Worm (Caenorhabditis elegans) whole organism, late embryonic: ENCODE measurements around the gene pho-6.
A peak's percentile ranks its signal among the peaks of the same experiment; 100 is the strongest.

Experiments used
- F13H6.1 ChIP-seq: sonication (generic microtip); optimal IDR thresholded peaks from 2 replicates; lab custom pipeline; 2016; ENCODE audit warnings: missing genetic modification characterization, missing compliant biosample characterization
- K09A11.1 ChIP-seq: sonication (generic microtip); optimal IDR thresholded peaks from 2 replicates; lab custom pipeline; 2017; ENCODE audit warnings: antibody characterized with exemption, mild to moderate bottlenecking, missing genetic modification characterization, missing compliant biosample characterization; ENCODE audit not compliant: insufficient read depth
- T23F11.4 ChIP-seq: fragments of 200-800 bp; sonication (Bioruptor generic); optimal IDR thresholded peaks from 2 replicates; lab custom pipeline; 2018; ENCODE audit warnings: mild to moderate bottlenecking, missing genetic modification characterization, missing compliant biosample characterization
- Y22D7AL.16 ChIP-seq: sonication (generic microtip); optimal IDR thresholded peaks from 2 replicates; lab custom pipeline; 2016; ENCODE audit warnings: missing genetic modification characterization, missing compliant biosample characterization
- ahr-1 ChIP-seq: sonication (generic microtip); optimal IDR thresholded peaks from 2 replicates; lab custom pipeline; 2016; ENCODE audit warnings: missing genetic modification characterization, missing compliant biosample characterization
- ceh-14 ChIP-seq: sonication (generic microtip); optimal IDR thresholded peaks from 2 replicates; lab custom pipeline; 2016; ENCODE audit warnings: missing genotype, missing genetic modification characterization, missing compliant biosample characterization
- ceh-18 ChIP-seq: sonication (generic microtip); optimal IDR thresholded peaks from 2 replicates; lab custom pipeline; 2016; ENCODE audit warnings: missing genetic modification characterization, missing compliant biosample characterization
- ceh-24 ChIP-seq: sonication (generic microtip); optimal IDR thresholded peaks from 2 replicates; lab custom pipeline; 2016; ENCODE audit warnings: mild to moderate bottlenecking, missing genetic modification characterization, missing compliant biosample characterization
- ceh-30 ChIP-seq: fragments of 150-350 bp; optimal IDR thresholded peaks from 2 replicates; lab custom pipeline; 2014; ENCODE audit warnings: missing biosample characterization, missing genetic modification characterization
- ceh-31 ChIP-seq: sonication (generic microtip); optimal IDR thresholded peaks from 2 replicates; lab custom pipeline; 2016; ENCODE audit warnings: missing genetic modification characterization, missing compliant biosample characterization
- ceh-48 ChIP-seq: sonication (generic microtip); optimal IDR thresholded peaks from 2 replicates; lab custom pipeline; 2016; ENCODE audit warnings: missing genetic modification characterization, inconsistent platforms, missing compliant biosample characterization
- dmd-4 ChIP-seq: sonication (generic microtip); optimal IDR thresholded peaks from 2 replicates; lab custom pipeline; 2016; ENCODE audit warnings: borderline replicate concordance, missing genetic modification characterization, missing compliant biosample characterization
- elt-2 ChIP-seq: sonication (generic microtip); optimal IDR thresholded peaks from 2 replicates; lab custom pipeline; 2016; ENCODE audit warnings: missing genetic modification reagents, missing genetic modification characterization, missing compliant biosample characterization
- ets-4 ChIP-seq: sonication (generic microtip); optimal IDR thresholded peaks from 2 replicates; lab custom pipeline; 2016; ENCODE audit warnings: missing genetic modification characterization, missing compliant biosample characterization
- eyg-1 ChIP-seq: sonication (generic microtip); optimal IDR thresholded peaks from 2 replicates; lab custom pipeline; 2016; ENCODE audit warnings: missing genotype, missing genetic modification characterization, missing compliant biosample characterization
- fax-1 ChIP-seq: sonication (generic microtip); optimal IDR thresholded peaks from 2 replicates; lab custom pipeline; 2016; ENCODE audit warnings: missing genotype, missing genetic modification characterization, missing compliant biosample characterization
- fkh-10 ChIP-seq: fragments of 150-350 bp; optimal IDR thresholded peaks from 2 replicates; lab custom pipeline; 2014; ENCODE audit warnings: missing biosample characterization, missing genetic modification reagents, missing genetic modification characterization
- hlh-13 ChIP-seq: fragments of 200-800 bp; sonication (Bioruptor generic); optimal IDR thresholded peaks from 2 replicates; lab custom pipeline; 2018; ENCODE audit warnings: mild to moderate bottlenecking, missing genetic modification characterization, missing compliant biosample characterization
- madf-2 ChIP-seq: sonication (generic microtip); optimal IDR thresholded peaks from 2 replicates; lab custom pipeline; 2017; ENCODE audit warnings: missing genetic modification characterization, missing compliant biosample characterization
- mec-3 ChIP-seq: sonication (generic microtip); optimal IDR thresholded peaks from 2 replicates; lab custom pipeline; 2016; ENCODE audit warnings: borderline replicate concordance, missing genetic modification characterization, missing compliant biosample characterization
- nhr-11 ChIP-seq: fragments of 150-350 bp; optimal IDR thresholded peaks from 2 replicates; lab custom pipeline; 2014; ENCODE audit warnings: missing biosample characterization, missing genetic modification characterization
- odd-2 ChIP-seq: sonication (generic microtip); optimal IDR thresholded peaks from 2 replicates; lab custom pipeline; 2017; ENCODE audit warnings: antibody characterized with exemption, mild to moderate bottlenecking, missing genetic modification characterization, missing compliant biosample characterization
- pag-3 ChIP-seq: sonication (generic microtip); optimal IDR thresholded peaks from 2 replicates; lab custom pipeline; 2016; ENCODE audit warnings: missing compliant biosample characterization, missing genetic modification characterization, borderline replicate concordance
- pqm-1 ChIP-seq: sonication (generic microtip); optimal IDR thresholded peaks from 2 replicates; lab custom pipeline; 2016; ENCODE audit warnings: missing genetic modification characterization, missing compliant biosample characterization
- sdc-2 ChIP-seq: sonication (generic microtip); optimal IDR thresholded peaks from 2 replicates; lab custom pipeline; 2016; ENCODE audit warnings: missing genotype, missing genetic modification characterization, missing compliant biosample characterization
- tbx-2 ChIP-seq: sonication (generic microtip); optimal IDR thresholded peaks from 2 replicates; lab custom pipeline; 2016; ENCODE audit warnings: missing genetic modification characterization, missing compliant biosample characterization
- tbx-7 ChIP-seq: sonication (generic microtip); optimal IDR thresholded peaks from 2 replicates; lab custom pipeline; 2016; ENCODE audit warnings: missing genotype, missing genetic modification characterization, missing compliant biosample characterization
- unc-55 ChIP-seq: sonication (generic microtip); optimal IDR thresholded peaks from 2 replicates; lab custom pipeline; 2017; ENCODE audit warnings: missing biosample characterization, missing genetic modification reagents, missing genetic modification characterization
- unc-86 ChIP-seq: sonication (generic microtip); optimal IDR thresholded peaks from 2 replicates; lab custom pipeline; 2016; ENCODE audit warnings: missing genetic modification characterization, missing compliant biosample characterization

The pho-6 gene

DNA sequence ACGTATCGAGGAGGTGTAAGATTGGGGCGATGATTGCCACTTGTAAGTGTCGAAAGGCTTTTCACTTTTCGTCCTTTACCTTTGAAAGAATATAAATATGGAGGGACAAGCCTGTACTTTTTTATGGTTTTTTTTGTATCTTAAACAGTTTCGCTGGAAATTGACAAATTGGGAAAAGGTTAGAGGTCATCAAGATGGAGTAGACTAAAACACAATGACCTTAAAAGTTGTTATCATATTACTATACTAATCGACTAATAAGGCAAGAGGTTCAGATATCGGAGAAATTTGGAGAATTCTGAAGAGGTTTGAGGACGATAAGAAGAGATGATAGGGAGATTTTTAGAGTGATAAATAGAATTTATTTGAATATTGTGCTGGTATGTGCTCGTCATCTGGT lies 11.9 kb upstream of the pho-6 start:
- TF ChIP-seq mec-3, result no peak
- TF ChIP-seq elt-2, result peak; percentile 56
- no peak for TF ChIP-seq pqm-1
- no peak for TF ChIP-seq F13H6.1 (tag; lab: Kevin White, UChicago)
- no peak for TF ChIP-seq ceh-31 (tag; lab: Kevin White, UChicago)
- no peak for TF ChIP-seq K09A11.1 (tag; lab: Kevin White, UChicago)
- TF ChIP-seq ceh-24 (tag; lab: Kevin White, UChicago), result no peak

- TF ChIP-seq ceh-18 (tag; lab: Kevin White, UChicago) (no peak), fax-1 (tag; lab: Kevin White, UChicago) (no peak), ceh-48 (tag; lab: Kevin White, UChicago) (no peak), nhr-11 (tag; lab: Kevin White, UChicago) (no peak), ceh-14 (no peak), tbx-7 (tag; lab: Kevin White, UChicago) (no peak), ceh-30 (tag; lab: Kevin White, UChicago) (no peak), odd-2 (tag; lab: Kevin White, UChicago) (no peak), Y22D7AL.16 (tag; lab: Kevin White, UChicago) (no peak), hlh-13 (GFP tag; lab: Kevin White, UChicago) (no peak), unc-86 (tag; lab: Kevin White, UChicago) (no peak)
These were observed 10.1 kb upstream of the pho-6 start for ce11 chrV:8404339-8404738.

- TF ChIP-seq unc-55 (no peak), elt-2 (peak; percentile 7)
These were observed 9.7 kb upstream of the pho-6 start for ce11 chrV:8403916-8404315.

- TF ChIP-seq ceh-18 (tag; lab: Kevin White, UChicago) (no peak), ceh-14 (no peak), dmd-4 (no peak), sdc-2 (no peak), fax-1 (tag; lab: Kevin White, UChicago) (no peak), F13H6.1 (tag; lab: Kevin White, UChicago) (no peak), ets-4 (tag; lab: Kevin White, UChicago) (no peak), madf-2 (tag; lab: Kevin White, UChicago) (no peak), unc-86 (tag; lab: Kevin White, UChicago) (no peak)
These were observed 8.9 kb upstream of the pho-6 start for ce11 chrV:8403152-8403551.

DNA sequence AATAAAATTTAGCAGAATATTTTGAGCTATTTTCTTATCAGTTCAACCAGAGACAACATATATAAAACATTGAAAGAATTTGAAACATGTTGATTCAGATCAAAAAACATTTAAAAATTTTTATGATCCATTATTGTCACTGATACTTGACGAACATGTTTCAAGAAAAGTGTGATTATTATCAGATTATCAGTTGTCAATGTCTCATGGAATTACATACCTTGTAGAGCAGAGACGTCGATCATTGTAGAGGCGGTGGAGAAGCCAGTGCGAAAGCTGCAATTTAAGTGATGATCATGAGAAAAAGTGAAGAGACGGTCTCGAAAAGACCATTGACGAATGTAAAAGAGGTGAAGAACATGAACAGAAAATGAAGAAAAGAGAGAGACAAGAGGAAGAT lies 8.1 kb upstream of the pho-6 start, which contains the start of gene F52E1.9:
Gene F52E1.9 (minus strand): TSS at position 278 of the 400 bp plus-strand sequence.
- TF ChIP-seq T23F11.4 (no peak), fkh-10 (GFP tag; lab: Kevin White, UChicago) (no peak)

DNA sequence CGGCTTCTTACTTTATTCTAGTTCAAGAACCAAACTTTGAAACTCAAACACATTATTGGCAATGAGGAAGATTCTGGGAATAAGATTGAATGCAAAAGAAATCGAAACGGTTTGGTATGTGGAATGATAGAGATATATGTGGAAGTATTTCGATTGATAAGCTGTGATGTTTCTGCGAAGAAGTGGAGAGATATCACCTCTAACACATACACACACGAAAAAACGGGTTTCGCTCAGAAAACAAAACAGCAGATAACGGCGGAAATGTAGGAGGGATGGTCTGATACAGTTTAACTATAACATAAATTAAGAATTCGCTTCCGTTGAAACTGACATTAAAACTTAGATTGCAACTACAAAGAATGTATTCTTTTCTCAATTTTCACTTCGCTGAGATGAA lies 7.0 kb upstream of the pho-6 start:
- TF ChIP-seq pag-3, result no peak

DNA sequence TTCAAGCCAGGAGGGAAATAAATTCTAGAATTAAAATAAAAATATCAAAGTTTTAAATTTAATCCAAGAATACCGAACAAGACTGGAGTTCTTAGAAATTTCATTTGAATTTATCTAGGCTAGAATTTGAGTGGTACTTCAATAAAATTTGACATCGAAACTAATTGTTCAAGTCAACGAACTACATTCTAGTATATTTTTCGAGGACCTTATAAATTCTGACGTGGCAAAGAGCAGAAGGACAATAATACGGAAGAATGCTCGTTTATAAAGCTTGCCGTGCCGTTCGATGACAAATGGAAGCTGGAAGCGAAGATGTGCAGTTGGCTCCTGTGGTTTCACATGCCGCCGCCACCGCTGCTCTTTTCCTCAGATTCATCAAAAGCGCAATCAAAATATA lies 6.6 kb upstream of the pho-6 start:
- no peak for TF ChIP-seq tbx-2 (tag; lab: Kevin White, UChicago)
- no peak for TF ChIP-seq ahr-1 (tag; lab: Kevin White, UChicago)
- TF ChIP-seq eyg-1, result no peak

DNA sequence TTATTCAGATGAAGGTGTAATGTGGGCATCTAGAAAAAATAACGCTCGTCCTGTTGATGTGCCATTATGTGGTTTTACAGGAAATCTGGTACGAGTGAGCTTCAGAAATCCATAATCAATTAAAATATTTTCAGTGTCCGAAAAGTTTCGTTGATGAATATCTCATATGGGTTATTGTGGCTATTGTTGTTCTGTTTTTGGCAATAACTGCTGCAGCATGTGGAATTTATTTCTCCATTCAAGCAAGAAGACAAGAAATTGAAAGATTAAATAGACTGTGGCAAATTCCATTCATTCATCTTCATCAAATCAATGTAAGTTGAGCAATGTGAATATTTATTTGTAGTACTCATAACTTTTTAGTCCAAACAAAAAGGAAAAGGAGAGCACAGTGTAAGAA lies 5.0 kb downstream of the pho-6 start:
- TF ChIP-seq tbx-7 (tag; lab: Kevin White, UChicago), result no peak
- TF ChIP-seq mec-3, result no peak
